Worm (Caenorhabditis elegans) whole organism, dauer: ENCODE measurements around the gene Y38H6C.25.

Experiments
- unc-62 ChIP-seq: sonication (generic microtip); optimal IDR thresholded peaks from 2 replicates; lab custom pipeline; 2017; ENCODE audit warnings: missing biosample characterization, missing genetic modification reagents, missing genetic modification characterization

The Y38H6C.25 gene

DNA sequence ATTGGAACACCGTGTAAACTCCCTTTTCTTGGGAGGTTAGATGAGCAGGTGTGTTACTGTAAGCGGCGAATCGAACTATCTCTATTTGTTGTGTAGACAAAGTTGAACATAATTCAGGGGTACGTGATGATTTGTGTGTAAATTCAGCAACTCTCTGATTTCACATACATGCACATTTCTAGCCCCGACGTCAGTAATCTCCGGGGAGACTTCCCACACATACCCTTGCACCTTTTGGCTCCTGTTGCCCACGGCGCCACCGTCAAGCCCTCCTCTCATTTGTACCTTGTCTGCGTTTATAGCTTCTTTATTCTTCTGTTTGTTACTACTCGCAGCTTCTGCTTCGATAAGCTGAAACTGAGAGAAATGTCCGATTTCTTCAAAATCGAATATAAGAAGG lies at the start of gene Y38H6C.25:
TSS of gene Y38H6C.25 (plus strand) at position 301 of the 400 bp plus-strand sequence.
- no peak for TF ChIP-seq unc-62 (GFP tag; lab: Kevin White, UChicago)

DNA sequence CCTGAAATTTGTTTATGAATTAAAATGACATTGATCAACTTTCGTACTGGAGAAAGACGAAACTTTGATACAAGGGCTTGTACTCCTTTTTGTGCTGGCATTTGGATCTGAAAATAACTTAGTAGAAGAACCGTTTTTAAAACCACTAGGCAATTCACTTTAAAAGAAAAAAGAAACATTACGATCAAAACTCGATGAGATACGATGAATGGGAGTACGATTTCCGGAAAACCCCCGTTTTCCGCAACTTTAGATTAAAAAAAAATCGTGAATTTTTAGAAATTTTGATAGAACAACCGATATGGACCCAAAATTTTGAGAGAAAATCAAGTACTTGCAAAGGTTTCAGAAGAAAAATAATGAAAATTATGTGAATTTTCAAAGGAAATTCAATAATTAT lies 48.6 kb upstream of the Y38H6C.25 start, which contains the start of gene B0250.8:
TSS of gene B0250.8 (minus strand) at position 101 of the 400 bp plus-strand sequence.
- no peak for TF ChIP-seq unc-62 (GFP tag; lab: Kevin White, UChicago)

DNA sequence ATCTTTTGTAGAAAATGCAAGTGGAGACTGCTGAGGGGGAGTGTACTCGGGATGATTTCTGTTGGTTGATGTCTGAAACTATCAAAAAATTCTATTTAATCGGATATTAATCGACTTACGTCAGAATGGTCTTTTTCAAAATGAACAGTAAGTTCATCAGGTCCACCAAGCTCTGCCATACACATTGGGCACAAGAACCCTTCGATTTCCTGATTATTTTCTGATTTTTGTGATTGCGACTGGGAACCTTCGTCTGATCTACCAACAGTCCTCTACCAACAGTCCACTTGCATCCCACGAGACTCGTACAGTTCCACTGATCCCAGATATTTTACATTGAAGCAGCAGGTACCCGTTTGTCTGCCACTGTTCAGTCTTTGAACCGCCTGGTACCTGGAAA lies 44.0 kb upstream of the Y38H6C.25 start:
- no peak for TF ChIP-seq unc-62 (GFP tag; lab: Kevin White, UChicago)

DNA sequence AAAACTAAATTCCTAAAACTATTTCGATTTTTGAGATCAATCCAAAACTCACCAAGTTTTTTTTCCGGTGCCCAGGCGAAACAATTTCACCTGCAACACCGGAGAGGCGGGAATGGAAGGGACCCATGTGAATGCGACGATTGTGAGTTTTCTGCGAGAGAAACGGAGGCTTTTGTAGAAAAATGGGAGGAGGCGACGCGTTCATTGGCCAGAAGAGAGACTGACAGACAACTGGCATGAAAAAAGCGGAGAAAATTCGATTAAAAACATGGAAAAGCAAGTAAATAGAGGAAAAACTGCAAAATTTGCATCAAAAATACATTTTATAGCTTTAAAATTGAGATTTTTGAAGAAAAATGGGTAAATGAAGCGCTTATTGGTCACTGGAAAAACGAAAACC lies 43.2 kb upstream of the Y38H6C.25 start, which contains the start of gene B0250.7:
TSS of gene B0250.7 (minus strand) at position 232 of the 400 bp plus-strand sequence.
- no peak for TF ChIP-seq unc-62 (GFP tag; lab: Kevin White, UChicago)

DNA sequence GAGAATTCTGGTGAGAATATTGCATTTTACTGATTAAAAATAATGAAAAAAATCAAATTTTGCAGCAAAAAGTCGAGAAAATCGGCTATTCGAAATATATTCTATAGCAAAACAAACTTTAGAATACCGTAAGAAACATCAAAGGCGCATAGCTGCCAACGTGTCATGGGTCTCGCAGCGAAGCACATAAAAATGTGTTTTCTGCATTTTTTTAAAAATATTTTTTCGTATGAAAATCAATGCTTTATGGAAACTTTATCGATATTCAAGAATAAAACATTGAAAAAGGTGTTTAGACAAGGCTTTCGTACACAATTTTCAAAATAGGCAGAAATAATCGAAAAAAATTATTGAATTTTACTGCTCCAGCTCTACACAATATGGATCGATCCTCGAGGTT lies 42.5 kb upstream of the Y38H6C.25 start:
- no peak for TF ChIP-seq unc-62 (GFP tag; lab: Kevin White, UChicago)

DNA sequence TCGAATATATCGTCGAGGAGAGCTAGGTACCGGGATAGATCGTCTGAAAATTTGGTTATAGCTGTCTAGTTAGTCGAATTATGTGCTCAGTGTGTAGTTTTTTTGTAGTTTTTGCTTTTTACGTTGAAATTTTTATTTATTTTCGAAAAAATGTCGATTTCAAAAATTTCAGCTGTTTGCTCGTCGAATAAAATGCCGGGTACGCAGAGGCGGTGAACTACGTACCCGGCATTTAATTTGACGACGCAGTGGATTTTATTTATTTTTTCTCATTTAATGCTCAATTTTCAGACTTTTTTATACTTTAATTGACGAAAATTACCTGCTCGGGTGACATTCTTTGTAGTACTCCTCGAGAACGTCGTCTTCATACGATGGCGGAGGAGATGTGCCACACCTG lies 42.0 kb upstream of the Y38H6C.25 start:
- TF ChIP-seq unc-62 (GFP tag; lab: Kevin White, UChicago): no peak

DNA sequence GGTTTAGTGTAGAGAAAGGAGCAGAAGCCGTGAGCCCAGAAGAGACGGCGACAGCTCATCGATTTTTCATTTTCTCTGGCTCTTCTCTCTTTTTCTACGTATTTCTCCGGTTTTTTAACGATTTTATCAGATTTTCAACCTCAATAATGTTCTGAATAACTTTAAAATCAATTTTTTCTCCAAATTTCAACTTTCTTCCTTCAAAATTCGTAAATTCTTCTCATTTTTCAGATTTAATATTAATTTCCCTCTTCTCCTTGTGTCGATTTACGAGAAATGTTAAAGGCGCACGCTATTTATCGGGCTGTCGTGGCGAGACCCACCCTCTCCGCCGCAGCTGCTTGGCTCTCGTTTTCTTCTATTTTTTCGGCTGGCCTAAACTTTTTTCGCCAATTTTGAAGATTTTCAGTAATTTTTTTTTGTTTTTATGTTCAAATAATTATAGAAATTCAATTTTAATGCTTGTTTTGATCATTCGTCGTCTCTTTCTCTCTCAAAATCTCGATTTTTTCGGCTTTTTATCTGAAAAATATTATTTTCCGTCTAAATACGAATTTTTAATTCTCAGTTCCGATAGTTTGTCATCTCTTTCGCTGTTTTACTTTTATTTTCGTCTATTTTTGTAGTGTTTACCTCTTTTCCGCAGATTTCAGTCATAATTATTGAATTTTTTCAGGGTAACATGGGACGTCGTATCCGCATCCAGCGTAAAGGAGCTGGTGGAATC lies 39.9 kb upstream of the Y38H6C.25 start, which contains the start of the genes calf-1 and rpl-2:
TSS of gene calf-1 (minus strand) at position 77 of the 727 bp plus-strand sequence.
TSS of gene rpl-2 (plus strand) at position 677 of the 727 bp plus-strand sequence.
- no peak for TF ChIP-seq unc-62 (GFP tag; lab: Kevin White, UChicago)

DNA sequence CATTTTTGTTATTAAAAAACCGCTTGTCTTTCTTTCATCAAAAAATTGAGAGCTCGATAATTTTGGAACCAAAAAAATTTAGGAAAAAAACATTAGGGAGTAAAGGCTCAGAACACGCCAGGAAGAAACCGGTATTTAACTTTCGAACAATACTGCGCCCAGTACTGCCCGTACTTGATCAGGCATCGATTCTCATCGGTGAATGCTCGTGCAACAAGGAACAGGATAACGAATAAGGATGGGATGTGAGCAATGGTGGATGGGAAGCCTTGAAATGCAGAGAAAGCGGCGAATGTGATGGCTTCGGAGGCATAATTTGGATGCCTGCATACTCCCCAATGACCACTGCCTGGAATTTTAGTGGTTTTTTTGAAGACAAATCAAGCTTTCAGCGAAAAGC lies 38.2 kb upstream of the Y38H6C.25 start:
- TF ChIP-seq unc-62 (GFP tag; lab: Kevin White, UChicago): no peak

DNA sequence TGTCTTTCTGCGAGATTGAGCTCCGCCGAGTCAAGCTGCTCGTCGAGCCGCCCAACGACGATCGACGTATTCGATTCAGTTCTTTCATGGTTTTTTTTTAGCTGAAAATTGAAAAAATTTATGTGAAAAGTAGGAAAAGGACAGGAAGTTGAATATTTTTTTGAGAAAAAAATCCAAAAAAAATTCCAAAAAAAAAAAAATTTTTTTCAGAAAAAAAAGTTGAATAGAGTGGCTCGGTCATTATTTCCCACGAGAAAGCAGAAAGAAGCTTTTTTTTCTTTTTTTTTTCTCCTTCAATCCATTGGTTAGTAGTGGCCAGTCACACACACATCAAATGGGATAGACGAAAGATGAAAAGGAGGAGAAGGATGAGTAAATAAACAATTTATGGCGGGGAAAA lies 33.7 kb upstream of the Y38H6C.25 start, which contains the start of gene dhcr-7:
TSS of gene dhcr-7 (minus strand) at position 101 of the 400 bp plus-strand sequence.
- no peak for TF ChIP-seq unc-62 (GFP tag; lab: Kevin White, UChicago)

DNA sequence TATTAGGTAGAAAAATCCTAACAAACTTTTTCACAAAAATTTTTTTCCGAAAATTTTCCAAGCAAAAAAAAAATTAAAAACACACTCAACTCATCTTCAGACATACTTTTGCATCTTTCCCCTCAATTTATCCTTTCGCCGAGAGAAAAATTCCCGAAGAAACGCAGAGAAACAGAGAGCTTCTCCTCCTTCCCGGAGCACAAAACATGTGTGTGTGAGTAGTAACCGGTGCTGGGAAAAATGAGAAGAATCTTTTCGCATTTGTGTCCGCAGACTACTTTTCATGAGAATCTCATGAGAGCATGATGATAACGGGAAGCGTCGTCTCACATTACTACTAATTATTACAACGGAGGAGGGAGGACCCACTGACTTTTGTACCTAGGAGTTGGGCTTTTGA lies 32.5 kb upstream of the Y38H6C.25 start:
- no peak for TF ChIP-seq unc-62 (GFP tag; lab: Kevin White, UChicago)

DNA sequence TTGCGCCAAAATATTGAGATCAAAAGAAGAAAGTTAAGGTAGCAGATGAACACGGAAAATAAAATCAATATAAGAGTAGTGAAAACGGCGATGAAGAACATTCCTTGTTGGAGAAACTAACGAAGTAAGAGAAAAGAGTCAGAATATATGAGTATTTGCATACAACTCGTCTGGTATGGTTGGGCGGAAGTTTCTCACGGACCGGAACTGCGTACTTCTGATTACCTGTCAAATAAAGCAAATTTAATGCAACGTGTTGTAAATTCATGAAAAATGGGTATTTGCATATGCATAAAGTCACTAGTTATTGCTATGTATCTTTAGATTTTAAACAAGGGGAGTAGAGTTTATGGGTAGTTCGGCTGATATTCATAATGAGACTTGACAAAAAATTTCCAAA lies 29.9 kb upstream of the Y38H6C.25 start, which contains the start of gene srbc-78:
TSS of gene srbc-78 (minus strand) at position 101 of the 400 bp plus-strand sequence.
- no peak for TF ChIP-seq unc-62 (GFP tag; lab: Kevin White, UChicago)

DNA sequence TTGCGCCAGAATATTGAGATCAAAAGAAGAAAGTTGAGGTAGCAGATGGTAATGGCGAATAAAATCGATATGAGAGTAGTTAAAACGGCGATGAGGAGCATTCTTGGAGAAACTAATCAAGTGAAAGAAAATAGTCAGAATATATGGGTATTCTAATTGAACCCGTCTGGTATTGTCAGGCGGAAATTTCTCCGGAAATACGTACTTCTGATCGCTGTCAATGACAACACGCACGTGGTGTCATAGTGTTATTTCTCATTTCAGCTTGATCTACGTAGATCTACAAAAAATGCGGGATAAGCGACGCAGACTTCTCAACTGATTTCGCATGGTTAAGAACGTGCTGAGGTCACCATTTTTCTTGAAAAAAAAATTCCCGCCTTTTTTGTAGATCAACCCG lies 26.6 kb upstream of the Y38H6C.25 start, which contains the start of gene srbc-79:
TSS of gene srbc-79 (minus strand) at position 101 of the 400 bp plus-strand sequence.
- no peak for TF ChIP-seq unc-62 (GFP tag; lab: Kevin White, UChicago)

DNA sequence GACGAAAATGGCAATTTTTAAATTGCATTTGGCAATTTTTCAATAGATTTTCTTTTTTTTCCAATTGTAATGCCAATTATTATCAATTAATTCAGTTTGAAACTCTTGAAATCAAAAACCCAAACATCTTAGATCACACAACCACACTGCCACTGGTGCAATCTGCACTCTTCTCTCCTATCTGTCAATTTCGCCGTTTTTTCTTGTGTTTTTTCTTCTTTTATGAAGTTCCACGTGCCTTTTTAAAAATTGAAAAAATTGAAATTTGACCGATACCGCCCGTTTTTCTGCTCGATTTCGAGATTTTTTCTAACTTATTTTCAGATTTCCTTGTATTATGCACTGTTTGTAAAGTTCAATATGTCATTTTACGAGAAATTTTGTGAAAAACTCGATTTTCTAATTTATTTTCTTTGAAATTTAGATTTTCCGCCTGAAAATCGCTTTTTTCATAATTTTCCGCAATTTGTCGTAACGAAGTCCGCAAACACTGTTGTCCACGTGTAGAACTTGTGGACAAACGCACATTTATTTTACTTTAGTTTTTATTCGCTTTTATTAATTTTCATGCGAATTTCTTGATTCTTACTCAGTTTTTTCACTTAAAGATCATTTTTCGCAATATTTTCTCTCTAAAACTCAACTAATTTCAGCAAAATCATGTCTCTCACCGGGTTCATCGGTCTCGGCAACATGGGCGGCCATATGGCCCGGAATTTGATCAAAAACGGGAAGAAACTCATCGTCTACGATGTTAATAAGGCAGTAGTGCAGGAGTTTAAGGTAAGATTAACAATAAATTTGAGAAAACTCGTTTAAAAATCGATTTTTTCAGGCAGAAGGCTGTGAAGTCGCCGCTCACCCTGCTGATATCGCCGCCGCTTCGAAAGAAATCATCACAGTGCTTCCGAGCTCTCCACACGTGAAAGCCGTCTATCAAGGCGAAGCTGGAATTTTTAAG lies 25.5 kb upstream of the Y38H6C.25 start, which contains the start of gene B0250.5:
TSS of gene B0250.5 (plus strand) at position 654 of the 961 bp plus-strand sequence.
- TF ChIP-seq unc-62 (GFP tag; lab: Kevin White, UChicago): no peak

DNA sequence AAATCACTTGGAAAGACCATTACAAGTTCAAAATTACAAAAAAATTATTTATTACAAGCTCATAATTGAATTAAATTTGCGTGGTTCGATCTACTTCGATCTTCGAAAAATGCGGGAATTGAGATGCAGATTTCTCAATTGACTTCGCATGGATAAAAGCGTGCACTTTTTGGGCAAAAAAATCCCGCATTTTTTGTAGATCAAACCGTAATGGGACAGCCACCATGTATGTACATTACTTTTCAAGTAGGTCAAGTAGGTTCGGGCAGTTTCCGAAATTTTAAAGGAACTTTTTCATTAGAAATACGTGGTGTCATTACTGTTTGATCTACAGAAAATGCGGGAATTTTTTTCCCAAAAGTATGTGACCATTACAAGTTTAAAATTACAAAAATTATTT lies 21.5 kb upstream of the Y38H6C.25 start:
- no peak for TF ChIP-seq unc-62 (GFP tag; lab: Kevin White, UChicago)

DNA sequence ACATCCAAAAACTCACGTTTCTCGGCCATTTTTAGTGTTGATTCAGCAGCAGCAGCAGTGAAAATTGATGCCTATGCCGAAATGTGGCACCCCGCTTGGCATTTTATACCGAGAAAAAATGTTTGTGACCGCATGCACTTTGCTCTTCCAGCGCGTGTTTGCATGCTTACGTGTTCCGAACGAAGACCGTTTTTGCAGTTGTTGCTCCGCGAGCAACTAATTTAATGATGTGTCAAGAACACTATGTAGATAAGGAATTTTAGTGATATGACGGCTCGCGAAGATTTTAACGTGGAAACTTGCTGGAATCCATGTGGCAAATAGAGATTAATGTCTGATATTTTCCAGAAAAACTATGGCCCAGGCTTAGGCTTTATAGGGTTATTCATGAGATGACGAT lies 20.0 kb upstream of the Y38H6C.25 start, which contains the start of gene dct-16:
TSS of gene dct-16 (minus strand) at position 78 of the 400 bp plus-strand sequence.
- TF ChIP-seq unc-62 (GFP tag; lab: Kevin White, UChicago): no peak
